Worm (Caenorhabditis elegans) whole organism, L1 larva: ENCODE data around the gene Y45F10C.6.

Source experiments
- C04F5.9 ChIP-seq: sonication (generic microtip); optimal IDR thresholded peaks from 2 replicates; lab custom pipeline; 2016; ENCODE audit warnings: missing genetic modification characterization, missing compliant biosample characterization
- C16A3.4 ChIP-seq: fragments of 150-350 bp; optimal IDR thresholded peaks from 2 replicates; lab custom pipeline; 2014; ENCODE audit warnings: missing biosample characterization, missing genetic modification characterization
- Y116A8C.19 ChIP-seq: sonication (generic microtip); optimal IDR thresholded peaks from 2 replicates; lab custom pipeline; 2016; ENCODE audit warnings: missing compliant biosample characterization, missing genetic modification characterization, borderline replicate concordance
- aha-1 ChIP-seq: fragments of 150-350 bp; optimal IDR thresholded peaks from 2 replicates; lab custom pipeline; 2014; ENCODE audit warnings: missing biosample characterization, missing genetic modification characterization
- alr-1 ChIP-seq: fragments of 200-800 bp; sonication (Bioruptor generic); optimal IDR thresholded peaks from 2 replicates; lab custom pipeline; 2018; ENCODE audit warnings: borderline replicate concordance, mild to moderate bottlenecking, missing genetic modification characterization, missing compliant biosample characterization
- aly-2 ChIP-seq: fragments of 150-350 bp; optimal IDR thresholded peaks from 2 replicates; lab custom pipeline; 2014; ENCODE audit warnings: missing biosample characterization, missing genetic modification characterization
- blmp-1 ChIP-seq: fragments of 150-350 bp; optimal IDR thresholded peaks from 2 replicates; lab custom pipeline; 2014; ENCODE audit warnings: missing biosample characterization, missing genetic modification characterization
- ceh-63 ChIP-seq: fragments of 200-800 bp; sonication (Bioruptor generic); optimal IDR thresholded peaks from 2 replicates; lab custom pipeline; 2018; ENCODE audit warnings: mild to moderate bottlenecking, missing genetic modification characterization, missing compliant biosample characterization
- ceh-8 ChIP-seq: fragments of 200-800 bp; sonication (Bioruptor generic); optimal IDR thresholded peaks from 2 replicates; lab custom pipeline; 2018; ENCODE audit warnings: mild to moderate bottlenecking, missing genetic modification characterization, moderate library complexity, missing compliant biosample characterization
- ceh-82 ChIP-seq, 3 experiments: fragments of 150-350 bp in 1 of 3; sonication (generic microtip) in 2 of 3; optimal IDR thresholded peaks; 2 replicates each; lab custom pipeline; 2014 to 2017; ENCODE audit warnings: missing biosample characterization in 3 of 3, missing genetic modification characterization in 3 of 3
- ceh-90 ChIP-seq: sonication (generic microtip); optimal IDR thresholded peaks from 2 replicates; lab custom pipeline; 2016; ENCODE audit warnings: missing genetic modification characterization, missing compliant biosample characterization
- dsc-1 ChIP-seq: sonication (generic microtip); optimal IDR thresholded peaks from 2 replicates; lab custom pipeline; 2016; ENCODE audit warnings: mild to moderate bottlenecking, missing genetic modification characterization, missing compliant biosample characterization
- efl-1 ChIP-seq, 4 experiments: fragments of 150-350 bp; optimal IDR thresholded peaks in 3 of 4; peaks in 1 of 4; 1 replicate in 1 of 4; 2 replicates in 3 of 4; lab custom pipeline; 2014; ENCODE audit warnings: missing biosample characterization in 2 of 4, missing genetic modification characterization in 2 of 4, missing genetic modification reagents in 2 of 4
- efl-3 ChIP-seq: fragments of 200-800 bp; sonication (Bioruptor generic); optimal IDR thresholded peaks from 2 replicates; lab custom pipeline; 2018; ENCODE audit warnings: mild to moderate bottlenecking, missing genetic modification characterization, missing compliant biosample characterization
- egl-13 ChIP-seq: sonication (generic microtip); optimal IDR thresholded peaks from 2 replicates; lab custom pipeline; 2016; ENCODE audit warnings: missing genotype, missing genetic modification reagents, missing genetic modification characterization, missing compliant biosample characterization
- egl-27 ChIP-seq, 2 experiments: fragments of 150-350 bp in 1 of 2; sonication (generic microtip); optimal IDR thresholded peaks; 3 replicates each; lab custom pipeline; 2017 to 2018; ENCODE audit warnings: missing biosample characterization in 2 of 2, missing genetic modification characterization in 2 of 2, missing genetic modification reagents in 2 of 2
- elt-2 ChIP-seq: sonication (generic microtip); optimal IDR thresholded peaks from 2 replicates; lab custom pipeline; 2016; ENCODE audit warnings: missing genetic modification characterization, mild to moderate bottlenecking, inconsistent platforms, missing compliant biosample characterization, missing genetic modification reagents
- elt-3 ChIP-seq, 6 experiments: fragments of 150-350 bp in 1 of 6; sonication (generic microtip); optimal IDR thresholded peaks; 2 replicates each; lab custom pipeline; 2017 to 2018; ENCODE audit warnings: missing biosample characterization in 6 of 6, missing genetic modification characterization in 6 of 6, inconsistent platforms in 1 of 6
- ets-5 ChIP-seq: fragments of 200-800 bp; sonication (Bioruptor generic); IDR thresholded peaks from 2 replicates; pipeline ENCODE4 v1.3.6; 2022; ENCODE audit warnings: missing genetic modification characterization, missing compliant biosample characterization
- fkh-10 ChIP-seq: sonication (generic microtip); optimal IDR thresholded peaks from 2 replicates; lab custom pipeline; 2017; ENCODE audit warnings: missing biosample characterization, missing genetic modification reagents, missing genetic modification characterization
- fkh-8 ChIP-seq: sonication (generic microtip); optimal IDR thresholded peaks from 2 replicates; lab custom pipeline; 2016; ENCODE audit warnings: mild to moderate bottlenecking, missing genetic modification characterization, missing compliant biosample characterization
- grh-1 ChIP-seq: fragments of 200-800 bp; sonication (Bioruptor generic); IDR thresholded peaks from 2 replicates; pipeline ENCODE4 v1.3.6; 2022; ENCODE audit warnings: missing genetic modification reagents, missing genetic modification characterization, missing compliant biosample characterization
- hlh-17 ChIP-seq: fragments of 200-800 bp; sonication (Bioruptor generic); optimal IDR thresholded peaks from 2 replicates; lab custom pipeline; 2018; ENCODE audit warnings: missing genetic modification characterization, mild to moderate bottlenecking, missing compliant biosample characterization, moderate library complexity, borderline replicate concordance
- hlh-4 ChIP-seq: sonication (generic microtip); optimal IDR thresholded peaks from 2 replicates; lab custom pipeline; 2016; ENCODE audit warnings: mild to moderate bottlenecking, missing genetic modification characterization, missing compliant biosample characterization
- lin-13 ChIP-seq: fragments of 150-350 bp; optimal IDR thresholded peaks from 2 replicates; lab custom pipeline; 2014; ENCODE audit warnings: missing biosample characterization, missing genetic modification reagents, missing genetic modification characterization
- lin-14 ChIP-seq: fragments of 200-800 bp; sonication (Bioruptor generic); optimal IDR thresholded peaks from 2 replicates; lab custom pipeline; 2018; ENCODE audit warnings: mild to moderate bottlenecking, missing genetic modification characterization, moderate library complexity, missing compliant biosample characterization
- lin-15B ChIP-seq: fragments of 150-350 bp; sonication (generic microtip); optimal IDR thresholded peaks from 3 replicates; lab custom pipeline; 2014; ENCODE audit warnings: missing biosample characterization, missing genetic modification characterization
- lin-39 ChIP-seq: fragments of 150-350 bp; optimal IDR thresholded peaks from 2 replicates; lab custom pipeline; 2014; ENCODE audit warnings: missing biosample characterization, missing genetic modification reagents, missing genetic modification characterization
- lir-3 ChIP-seq: sonication (generic microtip); optimal IDR thresholded peaks from 2 replicates; lab custom pipeline; 2016; ENCODE audit warnings: mild to moderate bottlenecking, missing genetic modification characterization, moderate library complexity, missing compliant biosample characterization; ENCODE audit not compliant: poor library complexity
- lsy-2 ChIP-seq, 2 experiments: fragments of 150-350 bp; optimal IDR thresholded peaks; 2 replicates each; lab custom pipeline; 2014; ENCODE audit warnings: missing biosample characterization in 2 of 2, missing genetic modification characterization in 2 of 2
- mdl-1 ChIP-seq, 2 experiments: fragments of 150-350 bp; optimal IDR thresholded peaks; 2 replicates each; lab custom pipeline; 2014 to 2017; ENCODE audit warnings: missing biosample characterization in 2 of 2, missing genetic modification characterization in 2 of 2, inconsistent platforms in 1 of 2
- nhr-11 ChIP-seq: fragments of 150-350 bp; optimal IDR thresholded peaks from 2 replicates; lab custom pipeline; 2014; ENCODE audit warnings: missing biosample characterization, missing genetic modification characterization
- nhr-12 ChIP-seq: sonication (generic microtip); optimal IDR thresholded peaks from 2 replicates; lab custom pipeline; 2017; ENCODE audit warnings: missing biosample characterization, missing genetic modification characterization
- nhr-19 ChIP-seq: fragments of 200-800 bp; sonication (Bioruptor generic); conservative IDR thresholded peaks from 2 replicates; pipeline ENCODE4 v1.3.6; 2022; ENCODE audit warnings: missing genetic modification characterization, missing compliant biosample characterization
- nhr-28 ChIP-seq: fragments of 150-350 bp; optimal IDR thresholded peaks from 2 replicates; lab custom pipeline; 2014; ENCODE audit warnings: missing biosample characterization, missing genetic modification characterization
- nhr-47 ChIP-seq: sonication (generic microtip); optimal IDR thresholded peaks from 2 replicates; lab custom pipeline; 2016; ENCODE audit warnings: mild to moderate bottlenecking, missing genetic modification characterization, moderate library complexity, missing compliant biosample characterization
- nhr-71 ChIP-seq: sonication (generic microtip); optimal IDR thresholded peaks from 2 replicates; lab custom pipeline; 2016; ENCODE audit warnings: mild to moderate bottlenecking, missing genetic modification characterization, moderate library complexity, missing compliant biosample characterization
- nhr-76 ChIP-seq: sonication (generic microtip); optimal IDR thresholded peaks from 2 replicates; lab custom pipeline; 2017; ENCODE audit warnings: missing biosample characterization, missing genetic modification characterization
- nhr-77 ChIP-seq: fragments of 150-350 bp; optimal IDR thresholded peaks from 2 replicates; lab custom pipeline; 2014; ENCODE audit warnings: missing biosample characterization, missing genetic modification characterization
- nhr-90 ChIP-seq: sonication (generic microtip); optimal IDR thresholded peaks from 2 replicates; lab custom pipeline; 2016; ENCODE audit warnings: mild to moderate bottlenecking, missing genetic modification characterization, missing compliant biosample characterization; ENCODE audit not compliant: poor library complexity
- pax-3 ChIP-seq: fragments of 200-800 bp; sonication (Bioruptor generic); optimal IDR thresholded peaks from 2 replicates; lab custom pipeline; 2018; ENCODE audit warnings: mild to moderate bottlenecking, missing genetic modification characterization, moderate library complexity, missing compliant biosample characterization
- skn-1 ChIP-seq: fragments of 150-350 bp; optimal IDR thresholded peaks from 2 replicates; lab custom pipeline; 2014; ENCODE audit warnings: missing biosample characterization, missing genetic modification characterization
- snpc-4 ChIP-seq: fragments of 150-350 bp; optimal IDR thresholded peaks from 2 replicates; lab custom pipeline; 2014; ENCODE audit warnings: missing biosample characterization, missing genetic modification characterization
- sup-37 ChIP-seq: fragments of 200-800 bp; sonication (Bioruptor generic); optimal IDR thresholded peaks from 2 replicates; lab custom pipeline; 2018; ENCODE audit warnings: mild to moderate bottlenecking, missing genetic modification characterization, missing compliant biosample characterization
- swsn-7 ChIP-seq: sonication (generic microtip); optimal IDR thresholded peaks from 2 replicates; lab custom pipeline; 2016; ENCODE audit warnings: missing genetic modification characterization, missing compliant biosample characterization
- tbx-2 ChIP-seq: sonication (generic microtip); optimal IDR thresholded peaks from 2 replicates; lab custom pipeline; 2016; ENCODE audit warnings: missing genetic modification characterization, missing compliant biosample characterization
- tlp-1 ChIP-seq: fragments of 150-350 bp; optimal IDR thresholded peaks from 2 replicates; lab custom pipeline; 2014; ENCODE audit warnings: missing biosample characterization, missing genetic modification characterization
- unc-30 ChIP-seq: sonication (generic microtip); optimal IDR thresholded peaks from 2 replicates; lab custom pipeline; 2017; ENCODE audit warnings: missing biosample characterization, missing genetic modification characterization
- vab-15 ChIP-seq: sonication (generic microtip); optimal IDR thresholded peaks from 2 replicates; lab custom pipeline; 2017; ENCODE audit warnings: missing genotype, mild to moderate bottlenecking, missing genetic modification characterization, missing compliant biosample characterization
- xbp-1 ChIP-seq: sonication (generic microtip); optimal IDR thresholded peaks from 2 replicates; lab custom pipeline; 2016; ENCODE audit warnings: missing genetic modification characterization, missing compliant biosample characterization
- zip-4 ChIP-seq: fragments of 200-800 bp; sonication (Bioruptor generic); optimal IDR thresholded peaks from 2 replicates; lab custom pipeline; 2018; ENCODE audit warnings: mild to moderate bottlenecking, missing genetic modification characterization, moderate library complexity, missing compliant biosample characterization

Gene Y45F10C.6

ce11 chrIV:13695720-13696364 is 43.7 kb downstream of the Y45F10C.6 start:
- TF ChIP-seq ets-5 (GFP tag; lab: Robert Waterston, UW) = no peak
- TF ChIP-seq egl-27 (tag; optimal IDR thresholded peaks at IDR 0.05; lab: Kevin White, UChicago) = no peak
- TF ChIP-seq nhr-12 (tag; lab: Kevin White, UChicago) = no peak
- TF ChIP-seq hlh-4 = no peak
- TF ChIP-seq egl-13 (tag; lab: Kevin White, UChicago) = no peak
- TF ChIP-seq Y116A8C.19 (tag; lab: Kevin White, UChicago) = no peak
- TF ChIP-seq nhr-77 (tag; lab: Kevin White, UChicago) = no peak
- TF ChIP-seq nhr-19 (GFP tag; lab: Robert Waterston, UW) = peak; percentile 61
- no peak for TF ChIP-seq ceh-8 (GFP tag; lab: Kevin White, UChicago)
- no peak for TF ChIP-seq nhr-11 (tag; lab: Kevin White, UChicago)
- TF ChIP-seq elt-3 (tag; optimal IDR thresholded peaks at IDR 0.05; lab: Kevin White, UChicago) = no peak
- TF ChIP-seq lin-14 = peak; percentile 89
- TF ChIP-seq fkh-10 = no peak
- no peak for TF ChIP-seq aly-2 (tag; lab: Kevin White, UChicago)
- no peak for TF ChIP-seq pax-3 (tag; lab: Kevin White, UChicago)
- no peak for TF ChIP-seq C04F5.9 (tag; lab: Kevin White, UChicago)
- no peak for TF ChIP-seq xbp-1 (tag; lab: Kevin White, UChicago)
- no peak for TF ChIP-seq alr-1 (tag; lab: Kevin White, UChicago)
- TF ChIP-seq ceh-63 (GFP tag; lab: Kevin White, UChicago) = no peak
- no peak for TF ChIP-seq nhr-90 (tag; lab: Kevin White, UChicago)
- no peak for TF ChIP-seq zip-4 (GFP tag; lab: Kevin White, UChicago)
- TF ChIP-seq nhr-76 (tag; lab: Kevin White, UChicago) = no peak
- no peak for TF ChIP-seq skn-1 (tag; lab: Kevin White, UChicago)
- no peak for TF ChIP-seq efl-1 (optimal IDR thresholded peaks at IDR 0.05; lab: Kevin White, UChicago)
- no peak for TF ChIP-seq efl-1 (GFP tag; optimal IDR thresholded peaks at IDR 0.05 in 1 of 2; lab: Kevin White, UChicago)
- TF ChIP-seq vab-15 (tag; lab: Kevin White, UChicago) = peak; percentile 43
- TF ChIP-seq lsy-2 (tag; optimal IDR thresholded peaks at IDR 0.05; lab: Kevin White, UChicago) = peak; percentile 46 to 47
- no peak for TF ChIP-seq lin-13 (GFP tag; lab: Kevin White, UChicago)
- peak; percentile 25 for TF ChIP-seq nhr-47 (tag; lab: Kevin White, UChicago)
- no peak for TF ChIP-seq tlp-1 (tag; lab: Kevin White, UChicago)
- no peak for TF ChIP-seq nhr-28 (tag; lab: Kevin White, UChicago)
- TF ChIP-seq elt-2 (tag; lab: Kevin White, UChicago) = no peak
- TF ChIP-seq mdl-1 (tag; optimal IDR thresholded peaks at IDR 0.05; lab: Kevin White, UChicago) = peak in 1 of 2 experiments; percentile 37
- TF ChIP-seq C16A3.4 = no peak
- TF ChIP-seq snpc-4 (tag; lab: Kevin White, UChicago) = no peak
- TF ChIP-seq blmp-1 = peak; percentile 10
- no peak for TF ChIP-seq unc-30 (tag; lab: Kevin White, UChicago)
- no peak for TF ChIP-seq aha-1 (tag; lab: Kevin White, UChicago)
- no peak for TF ChIP-seq sup-37 (GFP tag; lab: Kevin White, UChicago)
- no peak for TF ChIP-seq lir-3
- TF ChIP-seq swsn-7 (tag; lab: Kevin White, UChicago) = no peak
- TF ChIP-seq dsc-1 (tag; lab: Kevin White, UChicago) = peak; percentile 5
- TF ChIP-seq grh-1 (GFP tag; lab: Robert Waterston, UW) = no peak
- no peak for TF ChIP-seq hlh-17 (GFP tag; lab: Kevin White, UChicago)
- TF ChIP-seq tbx-2 (tag; lab: Kevin White, UChicago) = peak; percentile 85
- TF ChIP-seq ceh-82 (tag; optimal IDR thresholded peaks at IDR 0.05; lab: Kevin White, UChicago) = no peak
- no peak for TF ChIP-seq fkh-8 (tag; lab: Kevin White, UChicago)
- no peak for TF ChIP-seq lin-15B (tag; lab: Kevin White, UChicago)
- peak; percentile 98 for TF ChIP-seq lin-39 (tag; lab: Kevin White, UChicago)
- TF ChIP-seq nhr-71 = peak; percentile 83
- TF ChIP-seq efl-3 (GFP tag; lab: Kevin White, UChicago) = peak; percentile 42
- no peak for TF ChIP-seq ceh-90 (tag; lab: Kevin White, UChicago)
